Worm (Caenorhabditis elegans): ENCODE data around the gene C53A3.3.
"Not testable (repeated sequence)": the region's sequence is repeated elsewhere in the genome, so short reads cannot be mapped to it uniquely, and the experiment has no call there.

ce11 chrV:5755203-5755693 is 1.0 kb upstream of the C53A3.3 start, which contains the start of gene K09H11.11:
- not testable (repeated sequence) for TF ChIP-seq ama-1 (optimal IDR thresholded peaks at IDR 0.05); nhr-25 (tag; optimal IDR thresholded peaks at IDR 0.05); ztf-4 (tag; optimal IDR thresholded peaks at IDR 0.05); elt-2 (tag; optimal IDR thresholded peaks at IDR 0.05); fkh-10 (GFP tag; optimal IDR thresholded peaks at IDR 0.05); zag-1 (tag; optimal IDR thresholded peaks at IDR 0.05); lin-39 (tag; optimal IDR thresholded peaks at IDR 0.05)

All from whole organism, L3 larva.